Fruit fly (Drosophila melanogaster): ENCODE results near the gene CG14314.
A peak's percentile ranks its signal among the peaks of the same experiment; 100 is the strongest.

The CG14314 gene

DNA sequence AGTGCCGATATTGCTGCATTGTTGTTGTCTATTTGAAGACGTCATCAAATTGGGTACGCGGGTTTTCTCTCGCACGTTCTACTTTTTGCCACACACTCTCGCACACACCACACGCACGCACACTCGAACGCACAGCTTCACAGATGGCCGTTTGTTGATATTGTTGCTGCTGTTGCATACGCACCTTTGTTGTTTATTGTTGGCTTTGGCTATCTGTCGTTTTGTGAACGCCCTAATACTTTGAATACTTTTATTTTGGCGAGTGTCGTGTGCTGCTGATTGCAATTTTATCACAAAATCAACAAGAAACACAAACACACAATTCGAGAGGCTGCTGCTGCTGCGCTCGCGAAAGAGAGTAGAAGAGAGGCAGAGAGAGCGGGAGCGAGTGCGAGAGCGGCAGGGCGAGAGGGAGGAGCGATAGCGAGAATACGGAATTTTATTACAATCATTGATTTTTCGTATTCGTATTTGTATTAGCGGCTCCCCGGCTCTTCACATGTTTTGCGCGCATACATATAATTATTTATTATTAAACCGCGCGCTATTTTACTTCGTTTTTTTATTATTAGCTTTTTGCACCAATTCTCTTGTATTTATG is 17.3 kb upstream of the CG14314 start (continued):
- TF ChIP-seq CG30431 (GFP tag; optimal IDR thresholded peaks at IDR 0.05) (no peak), ranshi (GFP tag; IDR thresholded peaks at IDR 0.05) (no peak), Bteb2 (GFP tag; optimal IDR thresholded peaks at IDR 0.05) (peak; percentile 1), CG14667 (GFP tag; IDR thresholded peaks at IDR 0.05) (no peak), ssp (GFP tag; IDR thresholded peaks at IDR 0.05) (no peak), CG15479 (GFP tag; optimal IDR thresholded peaks at IDR 0.05) (peak; percentile 98), ems (GFP tag; optimal IDR thresholded peaks at IDR 0.05) (peak; percentile 53), br (optimal IDR thresholded peaks at IDR 0.05) (no peak), salm (tag; optimal IDR thresholded peaks at IDR 0.05) (peak; percentile 45), CG12236 (GFP tag; optimal IDR thresholded peaks at IDR 0.05) (peak; percentile 22), ham (GFP tag; IDR thresholded peaks at IDR 0.05) (no peak), Oli (tag; optimal IDR thresholded peaks at IDR 0.05) (no peak), stwl (tag; optimal IDR thresholded peaks at IDR 0.05) (no peak), croc (GFP tag; conservative IDR thresholded peaks at IDR 0.05) (no peak), CG9797 (GFP tag; optimal IDR thresholded peaks at IDR 0.05) (no peak), trh (GFP tag; optimal IDR thresholded peaks at IDR 0.05) (no peak), psq (GFP tag; optimal IDR thresholded peaks at IDR 0.05) (no peak), crp (GFP tag; optimal IDR thresholded peaks at IDR 0.05) (no peak), fd64A (GFP tag; optimal IDR thresholded peaks at IDR 0.05) (peak; percentile 58), dmrt99B (tag; optimal IDR thresholded peaks at IDR 0.05) (peak; percentile 30), ab (GFP tag; optimal IDR thresholded peaks at IDR 0.05) (no peak), sc (optimal IDR thresholded peaks at IDR 0.05) (no peak), sc (GFP tag; optimal IDR thresholded peaks at IDR 0.05) (no peak), Poxn (GFP tag; IDR thresholded peaks at IDR 0.05) (no peak), CG6254 (GFP tag; optimal IDR thresholded peaks at IDR 0.05) (no peak), CG10267 (tag; optimal IDR thresholded peaks at IDR 0.05) (peak; percentile 12), lmd (GFP tag; IDR thresholded peaks at IDR 0.05) (no peak), Dll (GFP tag; IDR thresholded peaks at IDR 0.05; ENCODE audit: partially characterized antibody) (no peak), bowl (GFP tag; IDR thresholded peaks at IDR 0.05) (no peak), CG18764 (GFP tag; optimal IDR thresholded peaks at IDR 0.05) (peak; percentile 41), CG31365 (tag; optimal IDR thresholded peaks at IDR 0.05) (peak; percentile 52), pnt (GFP tag; optimal IDR thresholded peaks at IDR 0.05) (no peak), NC2α (GFP tag; optimal IDR thresholded peaks at IDR 0.05) (peak; percentile 54), inv (GFP tag; IDR thresholded peaks at IDR 0.05; ENCODE audit: partially characterized antibody) (no peak), emc (GFP tag; optimal IDR thresholded peaks at IDR 0.05) (no peak), Xbp1 (GFP tag; optimal IDR thresholded peaks at IDR 0.05) (no peak), Dad (GFP tag; optimal IDR thresholded peaks at IDR 0.05) (peak; percentile 17), tin (GFP tag; optimal IDR thresholded peaks at IDR 0.05) (no peak), CG3838 (GFP tag; optimal IDR thresholded peaks at IDR 0.05) (peak; percentile 64), maf-S (GFP tag; optimal IDR thresholded peaks at IDR 0.05) (peak; percentile 3), CG4617 (GFP tag; optimal IDR thresholded peaks at IDR 0.05; ENCODE audit: borderline replicate concordance) (no peak), danr (GFP tag; IDR thresholded peaks at IDR 0.05) (no peak), Stat92E (GFP tag; optimal IDR thresholded peaks at IDR 0.05) (peak in 1 of 3 experiments; percentile 13), Hr39 (optimal IDR thresholded peaks at IDR 0.05) (no peak), CG1233 (GFP tag; optimal IDR thresholded peaks at IDR 0.05) (peak; percentile 43), CG14014 (GFP tag; IDR thresholded peaks at IDR 0.05) (no peak), CG1024 (GFP tag; IDR thresholded peaks at IDR 0.05) (no peak), CG31388 (GFP tag; optimal IDR thresholded peaks at IDR 0.05) (no peak), kah (GFP tag; optimal IDR thresholded peaks at IDR 0.05) (peak; percentile 60), gem (tag; optimal IDR thresholded peaks at IDR 0.05) (peak; percentile 41), CG17186 (GFP tag; optimal IDR thresholded peaks at IDR 0.05) (no peak), bigmax (GFP tag; optimal IDR thresholded peaks at IDR 0.05) (no peak)

Data from whole organism, embryonic.